Worm (Caenorhabditis elegans) whole organism, L4/young adult: ENCODE measurements around the gene cdc-48.2.

Experiments
- W03F9.2 ChIP-seq: fragments of 150-350 bp; optimal IDR thresholded peaks from 2 replicates; lab custom pipeline; 2014; ENCODE audit warnings: missing biosample characterization, missing genetic modification characterization
- dao-5 ChIP-seq: sonication (generic microtip); optimal IDR thresholded peaks from 2 replicates; lab custom pipeline; 2016; ENCODE audit warnings: missing genotype, missing genetic modification characterization, moderate library complexity, missing compliant biosample characterization
- him-1 ChIP-seq: sonication (generic microtip); optimal IDR thresholded peaks from 2 replicates; lab custom pipeline; 2016; ENCODE audit warnings: missing genotype, missing genetic modification reagents, missing genetic modification characterization, missing compliant biosample characterization

DNA sequence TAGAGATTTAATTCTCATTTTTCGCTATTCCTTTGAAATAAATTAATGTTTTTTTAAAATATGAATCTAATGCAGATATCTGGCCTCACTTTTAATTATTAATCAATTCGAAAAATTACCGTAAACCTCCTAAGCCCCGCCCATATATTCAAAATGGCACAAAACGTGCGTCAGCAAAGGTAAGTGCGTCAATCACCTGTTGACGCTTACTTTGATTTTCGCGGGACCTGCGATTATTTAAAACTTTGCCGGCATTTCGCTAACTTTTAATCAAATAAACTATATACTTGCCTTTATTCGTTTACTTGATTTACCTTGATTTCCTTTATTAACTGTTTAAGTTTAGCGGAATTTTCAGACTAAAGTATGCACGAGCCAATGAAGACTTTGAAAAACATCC is 19.7 kb downstream of the cdc-48.2 start, which contains the start of gene pch-2:
- TF ChIP-seq dao-5 (tag; lab: Kevin White, UChicago) (no peak), W03F9.2 (no peak), him-1 (tag; lab: Kevin White, UChicago) (no peak)
